Worm (Caenorhabditis elegans) whole organism, midembryonic: ENCODE measurements around the gene math-8.

Experiments
- T22C8.4 ChIP-seq: fragments of 200-800 bp; sonication (Bioruptor generic); IDR thresholded peaks from 2 replicates; pipeline ENCODE4 v1.3.6; 2022; ENCODE audit warnings: missing genetic modification characterization, missing compliant biosample characterization
- cog-1 ChIP-seq: sonication (generic microtip); optimal IDR thresholded peaks from 2 replicates; lab custom pipeline; 2016; ENCODE audit warnings: missing genetic modification characterization, missing compliant biosample characterization
- flt-1 ChIP-seq: fragments of 200-800 bp; sonication (Bioruptor generic); IDR thresholded peaks from 2 replicates; pipeline ENCODE4 v1.3.6; 2022; ENCODE audit warnings: missing genetic modification characterization, missing compliant biosample characterization
- ztf-29 ChIP-seq: fragments of 200-800 bp; sonication (Bioruptor generic); IDR thresholded peaks from 2 replicates; pipeline ENCODE4 v1.3.6; 2022; ENCODE audit warnings: missing genetic modification reagents, missing genetic modification characterization, missing compliant biosample characterization

- TF ChIP-seq flt-1 (no peak), cog-1 (tag; lab: Kevin White, UChicago) (no peak), ztf-29 (no peak), T22C8.4 (GFP tag; lab: Robert Waterston, UW) (no peak)
Observed at ce11 chrII:1865683-1866431, 23.1 kb downstream of the math-8 start, which contains the start of gene math-15.
